Worm (Caenorhabditis elegans): ENCODE measurements around the gene epg-6.

- TF ChIP-seq lin-54 (GFP tag; optimal IDR thresholded peaks at IDR 0.05) (no peak), F49E8.2 (tag; optimal IDR thresholded peaks at IDR 0.05; ENCODE audit: insufficient read depth) (no peak), nfya-2 (GFP tag; IDR thresholded peaks at IDR 0.05) (no peak), rcor-1 (GFP tag; IDR thresholded peaks at IDR 0.05) (no peak), D2030.7 (GFP tag; IDR thresholded peaks at IDR 0.05) (no peak), tlf-1 (GFP tag; optimal IDR thresholded peaks at IDR 0.05) (no peak), efl-1 (GFP tag; optimal IDR thresholded peaks at IDR 0.05) (no peak), snpc-3.4 (tag; optimal IDR thresholded peaks at IDR 0.05) (no peak), tbp1 (GFP tag; optimal IDR thresholded peaks at IDR 0.05) (no peak), hsf-1 (GFP tag; IDR thresholded peaks at IDR 0.05) (no peak), die-1 (tag; optimal IDR thresholded peaks at IDR 0.05) (no peak), snpc-4 (GFP tag; optimal IDR thresholded peaks at IDR 0.05) (no peak), snpc-4 (tag; optimal IDR thresholded peaks at IDR 0.05) (no peak), F10E7.11 (tag; optimal IDR thresholded peaks at IDR 0.05) (no peak), ceh-79 (tag; optimal IDR thresholded peaks at IDR 0.05) (no peak)
Measured at ce11 chrIII:10596387-10596786, 3.6 kb downstream of the epg-6 start, which contains the start of gene Y39A1A.3.
